Fruit fly (Drosophila melanogaster) whole organism, prepupa: ENCODE data around the gene Nasp.

ENCODE experiments used
- Blimp-1 ChIP-seq: fragments of 200-800 bp; sonication (Bioruptor generic); optimal IDR thresholded peaks from 3 replicates; lab custom pipeline; 2017; ENCODE audit warnings: missing biosample characterization, missing genetic modification characterization, mild to moderate bottlenecking, moderate library complexity, missing genetic modification reagents
- CG10631 ChIP-seq: fragments of 200-800 bp; sonication (Bioruptor generic); optimal IDR thresholded peaks from 2 replicates; lab custom pipeline; 2016; ENCODE audit warnings: missing biosample characterization, missing genetic modification characterization
- CG11762 ChIP-seq: fragments of 200-800 bp; sonication (Bioruptor generic); optimal IDR thresholded peaks from 3 replicates; lab custom pipeline; 2016; ENCODE audit warnings: missing biosample characterization, missing genetic modification characterization; ENCODE audit not compliant: insufficient read depth
- CG11902 ChIP-seq: fragments of 200-800 bp; sonication (Bioruptor generic); optimal IDR thresholded peaks from 3 replicates; lab custom pipeline; 2016; ENCODE audit warnings: missing biosample characterization, missing genetic modification characterization
- CG1621 ChIP-seq: fragments of 200-800 bp; sonication (Bioruptor generic); optimal IDR thresholded peaks from 3 replicates; lab custom pipeline; 2018; ENCODE audit warnings: missing biosample characterization, mild to moderate bottlenecking, missing genetic modification characterization
- CG3032 ChIP-seq: fragments of 200-800 bp; optimal IDR thresholded peaks from 2 replicates; lab custom pipeline; 2019; ENCODE audit warnings: missing biosample characterization, mild to moderate bottlenecking, missing genetic modification characterization, moderate library complexity
- CG31627 ChIP-seq: fragments of 200-800 bp; sonication (Bioruptor generic); optimal IDR thresholded peaks from 3 replicates; lab custom pipeline; 2016; ENCODE audit warnings: missing biosample characterization, missing genetic modification characterization
- CG32006 ChIP-seq: fragments of 200-800 bp; sonication (Bioruptor generic); optimal IDR thresholded peaks from 3 replicates; lab custom pipeline; 2017; ENCODE audit warnings: missing biosample characterization, mild to moderate bottlenecking, missing genetic modification characterization
- CG34406 ChIP-seq: fragments of 200-800 bp; sonication (Bioruptor generic); optimal IDR thresholded peaks from 3 replicates; lab custom pipeline; 2016; ENCODE audit warnings: missing biosample characterization, missing genetic modification characterization
- CG3919 ChIP-seq: fragments of 200-800 bp; sonication (Bioruptor generic); optimal IDR thresholded peaks from 3 replicates; lab custom pipeline; 2016; ENCODE audit warnings: missing biosample characterization, missing genetic modification characterization
- CG4318 ChIP-seq: fragments of 200-800 bp; sonication (Bioruptor generic); optimal IDR thresholded peaks from 3 replicates; lab custom pipeline; 2017; ENCODE audit warnings: missing biosample characterization, mild to moderate bottlenecking, missing genetic modification characterization
- CG6163 ChIP-seq: fragments of 200-800 bp; sonication (Bioruptor generic); IDR thresholded peaks from 3 replicates; pipeline ENCODE4 v1.3.6; 2022; ENCODE audit warnings: missing biosample characterization, missing genetic modification characterization
- CG6792 ChIP-seq: fragments of 200-800 bp; sonication (Bioruptor generic); optimal IDR thresholded peaks from 3 replicates; lab custom pipeline; 2016; ENCODE audit warnings: missing biosample characterization, missing genetic modification characterization
- CG6854 ChIP-seq: fragments of 200-800 bp; sonication (Bioruptor generic); optimal IDR thresholded peaks from 2 replicates; lab custom pipeline; 2017; ENCODE audit warnings: missing biosample characterization, mild to moderate bottlenecking, missing genetic modification characterization
- CG7368 ChIP-seq: fragments of 200-800 bp; sonication (Bioruptor generic); optimal IDR thresholded peaks from 3 replicates; lab custom pipeline; 2016; ENCODE audit warnings: missing biosample characterization, missing genetic modification characterization
- CG8119 ChIP-seq: fragments of 200-800 bp; sonication (Bioruptor generic); IDR thresholded peaks from 3 replicates; pipeline ENCODE4 v1.3.6; 2022; ENCODE audit warnings: missing biosample characterization, missing genetic modification characterization
- CG8319 ChIP-seq: fragments of 200-800 bp; sonication (Bioruptor generic); optimal IDR thresholded peaks from 3 replicates; lab custom pipeline; 2016; ENCODE audit warnings: missing biosample characterization, missing genetic modification characterization
- CG9139 ChIP-seq: fragments of 200-800 bp; sonication (Bioruptor generic); optimal IDR thresholded peaks from 3 replicates; lab custom pipeline; 2017; ENCODE audit warnings: missing biosample characterization, mild to moderate bottlenecking, missing genetic modification characterization
- Eip75B ChIP-seq: fragments of 200-800 bp; sonication (Bioruptor generic); optimal IDR thresholded peaks from 3 replicates; lab custom pipeline; 2016; ENCODE audit warnings: missing biosample characterization, missing genetic modification characterization
- Eip78C ChIP-seq: fragments of 200-800 bp; sonication (Bioruptor generic); peaks from one replicate; lab custom pipeline; 2016; ENCODE audit warnings: missing biosample characterization, missing genetic modification characterization
- Eip93F ChIP-seq: fragments of 200-800 bp; sonication (Bioruptor generic); optimal IDR thresholded peaks from 2 replicates; lab custom pipeline; 2016; ENCODE audit warnings: missing biosample characterization, mild to moderate bottlenecking, missing genetic modification characterization
- Ets96B ChIP-seq: fragments of 200-800 bp; optimal IDR thresholded peaks from 2 replicates; lab custom pipeline; 2019; ENCODE audit warnings: missing biosample characterization, mild to moderate bottlenecking, missing genetic modification characterization, moderate library complexity
- Gug ChIP-seq: fragments of 200-800 bp; sonication (Bioruptor generic); IDR thresholded peaks from 2 replicates; pipeline ENCODE4 v1.3.6; 2022; ENCODE audit warnings: missing biosample characterization, missing genetic modification characterization
- Hr39 ChIP-seq: fragments of 200-800 bp; sonication (Bioruptor generic); optimal IDR thresholded peaks from 2 replicates; lab custom pipeline; 2016; ENCODE audit warnings: missing biosample characterization, missing genetic modification characterization
- Hr4 ChIP-seq: fragments of 200-800 bp; sonication (Bioruptor generic); optimal IDR thresholded peaks from 3 replicates; lab custom pipeline; 2016; ENCODE audit warnings: missing biosample characterization, missing genetic modification characterization
- Lpt ChIP-seq: fragments of 200-800 bp; sonication (Bioruptor generic); optimal IDR thresholded peaks from 3 replicates; lab custom pipeline; 2016; ENCODE audit warnings: missing biosample characterization, missing genetic modification characterization
- Met ChIP-seq: fragments of 200-800 bp; sonication (Bioruptor generic); optimal IDR thresholded peaks from 3 replicates; lab custom pipeline; 2016; ENCODE audit warnings: missing biosample characterization, missing genetic modification characterization
- OdsH ChIP-seq: fragments of 200-800 bp; sonication (Bioruptor generic); optimal IDR thresholded peaks from 3 replicates; lab custom pipeline; 2016; ENCODE audit warnings: missing biosample characterization, missing genetic modification characterization
- Smox ChIP-seq: fragments of 200-800 bp; sonication (Bioruptor generic); optimal IDR thresholded peaks from 3 replicates; lab custom pipeline; 2016; ENCODE audit warnings: missing biosample characterization, missing genetic modification characterization
- acj6 ChIP-seq: fragments of 200-800 bp; sonication (Bioruptor generic); optimal IDR thresholded peaks from 3 replicates; lab custom pipeline; 2016; ENCODE audit warnings: missing biosample characterization, missing genetic modification characterization
- cyc ChIP-seq: fragments of 200-800 bp; sonication (Bioruptor generic); optimal IDR thresholded peaks from 3 replicates; lab custom pipeline; 2016; ENCODE audit warnings: missing biosample characterization, missing genetic modification characterization
- dac ChIP-seq: fragments of 200-800 bp; sonication (Bioruptor generic); optimal IDR thresholded peaks from 2 replicates; lab custom pipeline; 2017; ENCODE audit warnings: missing biosample characterization, mild to moderate bottlenecking, missing genetic modification characterization
- dsx ChIP-seq: fragments of 200-800 bp; optimal IDR thresholded peaks from 3 replicates; lab custom pipeline; 2019; ENCODE audit warnings: missing biosample characterization, mild to moderate bottlenecking, missing genetic modification characterization, moderate library complexity; ENCODE audit not compliant: poor library complexity, severe bottlenecking
- fd59A ChIP-seq: fragments of 200-800 bp; sonication (Bioruptor generic); optimal IDR thresholded peaks from 2 replicates; lab custom pipeline; 2017; ENCODE audit warnings: missing biosample characterization, mild to moderate bottlenecking, missing genetic modification characterization, missing genetic modification reagents
- fd85E ChIP-seq: fragments of 200-800 bp; sonication (Bioruptor generic); optimal IDR thresholded peaks from 3 replicates; lab custom pipeline; 2016; ENCODE audit warnings: missing biosample characterization, missing genetic modification characterization
- net ChIP-seq: fragments of 200-800 bp; sonication (Bioruptor generic); optimal IDR thresholded peaks from 3 replicates; lab custom pipeline; 2016; ENCODE audit warnings: missing biosample characterization, missing genetic modification characterization
- salr ChIP-seq, 2 experiments: fragments of 200-800 bp; sonication (Bioruptor generic); optimal IDR thresholded peaks; 3 replicates each; lab custom pipeline; 2016 to 2018; ENCODE audit warnings: missing biosample characterization in 2 of 2, missing genetic modification characterization in 2 of 2, mild to moderate bottlenecking in 1 of 2
- spab ChIP-seq: fragments of 200-800 bp; sonication (Bioruptor generic); optimal IDR thresholded peaks from 2 replicates; lab custom pipeline; 2017; ENCODE audit warnings: missing biosample characterization, mild to moderate bottlenecking, missing genetic modification characterization, missing genetic modification reagents
- ss ChIP-seq, 2 experiments: fragments of 200-800 bp; sonication (Bioruptor generic); optimal IDR thresholded peaks; 2 replicates in 1 of 2; 3 replicates in 1 of 2; lab custom pipeline; 2017 to 2018; ENCODE audit warnings: mild to moderate bottlenecking in 2 of 2, missing biosample characterization in 2 of 2, missing genetic modification characterization in 2 of 2, moderate library complexity in 1 of 2
- svp ChIP-seq: fragments of 200-800 bp; sonication (Bioruptor generic); peaks from one replicate; lab custom pipeline; 2016; ENCODE audit warnings: missing biosample characterization, missing genetic modification characterization
- topi ChIP-seq: fragments of 200-800 bp; sonication (Bioruptor generic); optimal IDR thresholded peaks from 3 replicates; lab custom pipeline; 2016; ENCODE audit warnings: missing biosample characterization, missing genetic modification characterization
- vri ChIP-seq: fragments of 200-800 bp; sonication (Bioruptor generic); optimal IDR thresholded peaks from 3 replicates; lab custom pipeline; 2016; ENCODE audit warnings: missing biosample characterization, mild to moderate bottlenecking, missing genetic modification characterization

The Nasp gene

dm6 chr3R:8785451-8785850, 37.9 kb downstream of the Nasp start:
- TF ChIP-seq spab (GFP tag; lab: Kevin White, UChicago) (no peak), Met (no peak), cyc (GFP tag; lab: Kevin White, UChicago) (no peak), CG6163 (GFP tag; lab: Robert Waterston, UW) (0 out of 3 replicates have a peak, but pooled peaks have one; percentile 18)

DNA sequence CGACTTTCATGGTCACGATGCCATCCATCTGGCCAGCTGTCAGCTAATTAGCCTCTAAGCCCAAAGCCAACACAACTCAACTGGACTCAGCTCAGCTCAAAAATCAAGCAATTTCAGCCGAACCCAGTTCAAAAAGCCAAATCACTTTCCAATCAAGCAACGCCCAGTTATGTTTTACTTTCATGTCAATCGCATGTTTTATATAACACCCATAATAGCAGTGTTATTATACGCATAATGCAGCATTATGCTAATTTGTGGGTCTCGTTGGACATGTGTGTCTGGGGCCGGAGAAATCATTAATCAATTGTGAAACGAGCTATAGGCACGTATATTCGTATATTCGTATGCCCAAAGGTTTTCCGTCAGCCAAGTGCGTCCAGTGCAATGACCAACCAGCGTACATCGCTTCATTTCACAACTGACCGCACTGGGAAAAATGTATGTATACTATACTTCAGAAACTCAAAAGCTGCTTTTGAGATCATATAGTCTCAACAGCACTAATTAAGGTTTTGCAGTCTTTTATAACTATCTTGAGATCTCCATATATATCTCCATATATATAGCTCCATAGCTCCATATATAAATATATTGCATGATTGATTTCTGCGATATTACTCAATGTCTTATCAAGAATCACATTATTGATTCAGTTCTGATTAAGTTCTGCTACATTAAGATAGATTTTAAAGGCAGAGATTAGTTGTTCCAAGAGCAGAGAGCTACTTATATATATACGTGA, 40.1 kb downstream of the Nasp start:
- no peak for TF ChIP-seq CG11762 (GFP tag; lab: Kevin White, UChicago)
- peak; percentile 37 for TF ChIP-seq spab (GFP tag; lab: Kevin White, UChicago)
- no peak for TF ChIP-seq Ets96B
- TF ChIP-seq CG6163 (GFP tag; lab: Robert Waterston, UW) = no peak
- peak; percentile 28 for TF ChIP-seq CG6854 (GFP tag; lab: Kevin White, UChicago)
- TF ChIP-seq CG3919 (GFP tag; lab: Kevin White, UChicago) = no peak
- peak in 1 of 2 experiments; percentile 36 for TF ChIP-seq ss (GFP tag; optimal IDR thresholded peaks at IDR 0.05; lab: Kevin White, UChicago)
- TF ChIP-seq Eip75B (GFP tag; lab: Kevin White, UChicago) = no peak
- peak; percentile 64 for TF ChIP-seq dsx (GFP tag; lab: Kevin White, UChicago)
- peak; percentile 10 for TF ChIP-seq CG9139 (GFP tag; lab: Kevin White, UChicago)
- TF ChIP-seq CG8119 (GFP tag; lab: Robert Waterston, UW) = no peak
- peak; percentile 64 for TF ChIP-seq topi (GFP tag; lab: Kevin White, UChicago)
- TF ChIP-seq dac (GFP tag; lab: Kevin White, UChicago) = no peak
- no peak for TF ChIP-seq net (GFP tag; lab: Kevin White, UChicago)
- peak; percentile 19 for TF ChIP-seq Lpt
- no peak for TF ChIP-seq CG4318 (GFP tag; lab: Kevin White, UChicago)
- peak; percentile 96 for TF ChIP-seq Eip78C (GFP tag; lab: Kevin White, UChicago)
- TF ChIP-seq svp (GFP tag; lab: Kevin White, UChicago) = peak; percentile 69
- no peak for TF ChIP-seq CG10631 (GFP tag; lab: Kevin White, UChicago)
- TF ChIP-seq CG34406 (GFP tag; lab: Kevin White, UChicago) = no peak
- TF ChIP-seq fd85E = no peak
- no peak for TF ChIP-seq CG3032

DNA sequence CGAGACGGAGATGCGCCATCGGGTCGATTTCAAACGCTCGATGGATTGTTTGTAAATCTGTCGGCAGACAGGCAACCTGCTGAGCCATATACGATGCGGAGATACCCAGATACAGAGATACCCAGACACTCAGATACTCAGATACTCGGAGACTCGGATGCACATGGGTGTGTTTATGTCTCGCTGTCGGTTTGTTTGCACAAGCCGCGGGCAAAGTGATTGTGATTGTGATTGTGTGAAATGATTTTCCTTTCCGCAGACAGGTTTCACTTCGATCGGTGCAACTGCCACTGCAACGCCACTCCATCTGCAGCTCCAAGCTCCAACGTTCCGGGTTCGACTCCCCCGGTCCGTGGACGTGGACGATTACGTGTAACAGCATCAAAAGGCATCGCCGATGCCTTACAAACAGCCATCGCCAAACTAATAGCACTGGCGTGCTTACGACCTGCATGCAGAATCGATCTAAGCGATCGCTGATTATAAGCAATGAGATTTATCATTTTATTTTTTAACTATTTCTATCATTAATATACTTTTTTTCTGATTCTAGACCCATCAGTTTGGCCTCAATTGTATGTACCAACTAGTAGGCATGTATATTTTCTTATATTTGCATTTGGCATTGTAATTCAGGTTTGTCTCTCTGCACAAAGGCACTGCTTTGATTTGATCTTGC, 41.3 kb downstream of the Nasp start:
- TF ChIP-seq vri (no peak), CG32006 (GFP tag; lab: Kevin White, UChicago) (peak; percentile 87), Eip93F (no peak), Lpt (peak; percentile 73), Blimp-1 (GFP tag; lab: Kevin White, UChicago) (peak; percentile 28), CG4318 (GFP tag; lab: Kevin White, UChicago) (peak; percentile 70), dsx (GFP tag; lab: Kevin White, UChicago) (peak; percentile 77), CG6854 (GFP tag; lab: Kevin White, UChicago) (no peak), ss (GFP tag; optimal IDR thresholded peaks at IDR 0.05; lab: Kevin White, UChicago) (peak; percentile 31 to 43), Gug (GFP tag; lab: Robert Waterston, UW) (peak; percentile 84), acj6 (GFP tag; lab: Kevin White, UChicago) (peak; percentile 82), net (GFP tag; lab: Kevin White, UChicago) (peak; percentile 79), OdsH (GFP tag; lab: Kevin White, UChicago) (peak; percentile 82), topi (GFP tag; lab: Kevin White, UChicago) (peak; percentile 70), fd85E (peak; percentile 47), CG11902 (GFP tag; lab: Kevin White, UChicago) (peak; percentile 56), Hr39 (GFP tag; lab: Kevin White, UChicago) (peak; percentile 52), Hr4 (GFP tag; lab: Kevin White, UChicago) (peak; percentile 89), Smox (GFP tag; lab: Kevin White, UChicago) (peak; percentile 55), Eip78C (GFP tag; lab: Kevin White, UChicago) (peak; percentile 97), CG7368 (GFP tag; lab: Kevin White, UChicago) (peak; percentile 65), CG9139 (GFP tag; lab: Kevin White, UChicago) (peak; percentile 25), CG3919 (GFP tag; lab: Kevin White, UChicago) (peak; percentile 85), CG34406 (GFP tag; lab: Kevin White, UChicago) (peak; percentile 70), CG31627 (peak; percentile 36), CG3032 (peak; percentile 72), fd59A (GFP tag; lab: Kevin White, UChicago) (peak; percentile 47), CG11762 (GFP tag; lab: Kevin White, UChicago) (peak; percentile 74), salr (GFP tag; optimal IDR thresholded peaks at IDR 0.05; lab: Kevin White, UChicago) (peak; percentile 55 to 61), CG1621 (peak; percentile 69), CG6792 (GFP tag; lab: Kevin White, UChicago) (peak; percentile 74), CG10631 (GFP tag; lab: Kevin White, UChicago) (peak; percentile 81), CG8319 (GFP tag; lab: Kevin White, UChicago) (peak; percentile 56), dac (GFP tag; lab: Kevin White, UChicago) (peak; percentile 78)
